Fruit fly (Drosophila melanogaster) whole organism, embryonic: ENCODE measurements around the gene mtTFB2.

Source experiments
- ATbp ChIP-seq: fragments of 200-800 bp; sonication (Bioruptor generic); optimal IDR thresholded peaks from 2 replicates; lab custom pipeline; 2017; ENCODE audit warnings: missing biosample characterization, mild to moderate bottlenecking, missing genetic modification characterization, missing genetic modification reagents
- Bdp1 ChIP-seq: fragments of 200-800 bp; sonication (Bioruptor generic); optimal IDR thresholded peaks from 3 replicates; lab custom pipeline; 2016; ENCODE audit warnings: missing biosample characterization, missing genetic modification characterization
- CG1024 ChIP-seq: fragments of 200-800 bp; sonication (Bioruptor generic); IDR thresholded peaks from 2 replicates; pipeline ENCODE4 v1.3.6; 2022; ENCODE audit warnings: missing biosample characterization, missing genetic modification characterization
- CG10959 ChIP-seq: fragments of 200-800 bp; sonication (Bioruptor generic); IDR thresholded peaks from 2 replicates; pipeline ENCODE4 v1.3.6; 2022; ENCODE audit warnings: missing biosample characterization, missing genetic modification characterization
- CG10979 ChIP-seq: fragments of 200-800 bp; sonication (Bioruptor generic); optimal IDR thresholded peaks from 2 replicates; lab custom pipeline; 2018; ENCODE audit warnings: missing biosample characterization, mild to moderate bottlenecking, missing genetic modification characterization, moderate library complexity
- CG11398 ChIP-seq: fragments of 200-800 bp; sonication (Bioruptor generic); optimal IDR thresholded peaks from 2 replicates; lab custom pipeline; 2016; ENCODE audit warnings: missing biosample characterization, missing genetic modification characterization
- CG11695 ChIP-seq: fragments of 200-800 bp; sonication (Bioruptor generic); IDR thresholded peaks from 3 replicates; pipeline ENCODE4 v1.3.6; 2022; ENCODE audit warnings: missing biosample characterization, missing genetic modification characterization
- CG12071 ChIP-seq: fragments of 200-800 bp; sonication (Bioruptor generic); optimal IDR thresholded peaks from 3 replicates; lab custom pipeline; 2018; ENCODE audit warnings: missing biosample characterization, mild to moderate bottlenecking, missing genetic modification characterization
- CG13424 ChIP-seq: fragments of 200-800 bp; sonication (Bioruptor generic); optimal IDR thresholded peaks from 2 replicates; lab custom pipeline; 2019; ENCODE audit warnings: missing biosample characterization, mild to moderate bottlenecking, missing genetic modification characterization, moderate library complexity
- CG13894 ChIP-seq: fragments of 200-800 bp; sonication (Bioruptor generic); optimal IDR thresholded peaks from 3 replicates; lab custom pipeline; 2018; ENCODE audit warnings: missing biosample characterization, mild to moderate bottlenecking, missing genetic modification characterization, moderate library complexity
- CG2116 ChIP-seq: fragments of 200-800 bp; sonication (Bioruptor generic); optimal IDR thresholded peaks from 3 replicates; lab custom pipeline; 2018; ENCODE audit warnings: missing biosample characterization, mild to moderate bottlenecking, missing genetic modification characterization
- CG2120 ChIP-seq: fragments of 200-800 bp; sonication (Bioruptor generic); optimal IDR thresholded peaks from 3 replicates; lab custom pipeline; 2016; ENCODE audit warnings: missing biosample characterization, missing genetic modification characterization
- CG30431 ChIP-seq: fragments of 200-800 bp; sonication (Bioruptor generic); optimal IDR thresholded peaks from 2 replicates; lab custom pipeline; 2017; ENCODE audit warnings: missing biosample characterization, missing genetic modification characterization
- CG32772 ChIP-seq: fragments of 200-800 bp; sonication (Bioruptor generic); IDR thresholded peaks from 2 replicates; pipeline ENCODE4 v1.3.6; 2022; ENCODE audit warnings: missing biosample characterization, missing genetic modification characterization
- CG34224 ChIP-seq: fragments of 200-800 bp; sonication (Bioruptor generic); IDR thresholded peaks from 3 replicates; pipeline ENCODE4 v1.3.6; 2022; ENCODE audit warnings: missing biosample characterization, missing genetic modification characterization; ENCODE audit not compliant: partially characterized antibody
- CG4328 ChIP-seq: fragments of 200-800 bp; sonication (Bioruptor generic); optimal IDR thresholded peaks from 3 replicates; lab custom pipeline; 2017; ENCODE audit warnings: missing biosample characterization, missing genetic modification reagents, missing genetic modification characterization
- CG4730 ChIP-seq: fragments of 200-800 bp; sonication (Bioruptor generic); IDR thresholded peaks from 2 replicates; pipeline ENCODE4 v1.3.6; 2022; ENCODE audit warnings: missing biosample characterization, missing genetic modification characterization
- CG6654 ChIP-seq: fragments of 200-800 bp; sonication (Bioruptor generic); optimal IDR thresholded peaks from 2 replicates; lab custom pipeline; 2017; ENCODE audit warnings: missing biosample characterization, mild to moderate bottlenecking, missing genetic modification characterization
- CG7928 ChIP-seq: fragments of 200-800 bp; sonication (Bioruptor generic); optimal IDR thresholded peaks from 2 replicates; lab custom pipeline; 2017; ENCODE audit warnings: missing biosample characterization, mild to moderate bottlenecking, missing genetic modification characterization
- CG8478 ChIP-seq: fragments of >200 bp; optimal IDR thresholded peaks from 2 replicates; lab custom pipeline; 2018
- CG9876 ChIP-seq: fragments of 200-800 bp; sonication (Bioruptor generic); optimal IDR thresholded peaks from 2 replicates; lab custom pipeline; 2016; ENCODE audit warnings: missing biosample characterization, missing genetic modification characterization
- CG9932 ChIP-seq: fragments of 200-800 bp; sonication (Bioruptor generic); IDR thresholded peaks from 2 replicates; pipeline ENCODE4 v1.3.6; 2022; ENCODE audit warnings: missing biosample characterization, missing genetic modification characterization
- Dad ChIP-seq: fragments of 200-800 bp; sonication (Bioruptor generic); optimal IDR thresholded peaks from 3 replicates; lab custom pipeline; 2016; ENCODE audit warnings: missing biosample characterization, missing genetic modification characterization
- Dbx ChIP-seq: fragments of 200-800 bp; sonication (Bioruptor generic); IDR thresholded peaks from 3 replicates; pipeline ENCODE4 v1.3.6; 2022; ENCODE audit warnings: missing biosample characterization, missing genetic modification characterization
- Dek ChIP-seq: fragments of 200-800 bp; sonication (Bioruptor generic); optimal IDR thresholded peaks from 3 replicates; lab custom pipeline; 2019; ENCODE audit warnings: missing biosample characterization, mild to moderate bottlenecking, missing genetic modification characterization, moderate library complexity
- Dip3 ChIP-seq: fragments of 200-800 bp; sonication (Bioruptor generic); optimal IDR thresholded peaks from 3 replicates; lab custom pipeline; 2016; ENCODE audit warnings: missing biosample characterization, missing genetic modification characterization
- E2f1 ChIP-seq: fragments of 200-800 bp; sonication (Bioruptor generic); IDR thresholded peaks from 2 replicates; pipeline ENCODE4 v1.3.6; 2022; ENCODE audit warnings: missing biosample characterization, missing genetic modification characterization
- Oli ChIP-seq: fragments of 200-800 bp; sonication (Bioruptor generic); optimal IDR thresholded peaks from 2 replicates; lab custom pipeline; 2018; ENCODE audit warnings: missing biosample characterization, mild to moderate bottlenecking, missing genetic modification characterization, moderate library complexity
- Rx ChIP-seq: fragments of 200-800 bp; sonication (Bioruptor generic); IDR thresholded peaks from 2 replicates; pipeline ENCODE4 v1.3.6; 2022; ENCODE audit warnings: missing biosample characterization, missing genetic modification characterization
- Sin3A ChIP-seq: fragments of >200 bp; optimal IDR thresholded peaks from 2 replicates; lab custom pipeline; 2018
- Sox100B ChIP-seq: fragments of 200-800 bp; sonication (Bioruptor generic); optimal IDR thresholded peaks from 3 replicates; lab custom pipeline; 2018; ENCODE audit warnings: missing biosample characterization, mild to moderate bottlenecking, missing genetic modification characterization
- ase ChIP-seq: fragments of 200-800 bp; sonication (Bioruptor generic); IDR thresholded peaks from 3 replicates; pipeline ENCODE4 v1.3.6; 2022; ENCODE audit warnings: missing biosample characterization, missing genetic modification characterization
- cad ChIP-seq: fragments of >200 bp; optimal IDR thresholded peaks from 2 replicates; lab custom pipeline; 2017; ENCODE audit warnings: missing biosample characterization, missing genetic modification characterization
- caup ChIP-seq: fragments of 200-800 bp; sonication (Bioruptor generic); optimal IDR thresholded peaks from 3 replicates; lab custom pipeline; 2017; ENCODE audit warnings: missing biosample characterization, mild to moderate bottlenecking, missing genetic modification characterization, moderate library complexity; ENCODE audit not compliant: severe bottlenecking
- chif ChIP-seq, 2 experiments: fragments of 200-800 bp; sonication (Bioruptor generic); optimal IDR thresholded peaks; 3 replicates each; lab custom pipeline; 2016; ENCODE audit warnings: missing biosample characterization in 2 of 2, missing genetic modification characterization in 2 of 2
- croc ChIP-seq: fragments of 200-800 bp; sonication (Bioruptor generic); conservative IDR thresholded peaks from 3 replicates; pipeline ENCODE4 v1.3.6; 2022; ENCODE audit warnings: missing biosample characterization, missing genetic modification characterization
- dati ChIP-seq: fragments of 200-800 bp; sonication (Bioruptor generic); IDR thresholded peaks from 2 replicates; pipeline ENCODE4 v1.3.6; 2022; ENCODE audit warnings: missing biosample characterization, missing genetic modification characterization
- fd96Cb ChIP-seq: fragments of 200-800 bp; sonication (Bioruptor generic); optimal IDR thresholded peaks from 2 replicates; lab custom pipeline; 2018; ENCODE audit warnings: missing biosample characterization, mild to moderate bottlenecking, missing genetic modification characterization, moderate library complexity
- fru ChIP-seq: fragments of >200 bp; optimal IDR thresholded peaks from 2 replicates; lab custom pipeline; 2017
- gt ChIP-seq: fragments of 200-800 bp; sonication (Bioruptor generic); IDR thresholded peaks from 2 replicates; pipeline ENCODE4 v1.3.6; 2022; ENCODE audit warnings: missing biosample characterization, missing genetic modification characterization
- hth ChIP-seq: fragments of >200 bp; optimal IDR thresholded peaks from 2 replicates; lab custom pipeline; 2017; ENCODE audit warnings: inconsistent platforms
- lbe ChIP-seq: fragments of 200-800 bp; sonication (Bioruptor generic); optimal IDR thresholded peaks from 2 replicates; lab custom pipeline; 2016; ENCODE audit warnings: missing biosample characterization, mild to moderate bottlenecking, missing genetic modification characterization
- lmd ChIP-seq: fragments of 200-800 bp; sonication (Bioruptor generic); IDR thresholded peaks from 2 replicates; pipeline ENCODE4 v1.3.6; 2022; ENCODE audit warnings: missing biosample characterization, missing genetic modification characterization
- pho ChIP-seq: fragments of 200-800 bp; sonication (Bioruptor generic); optimal IDR thresholded peaks from 2 replicates; lab custom pipeline; 2016; ENCODE audit warnings: missing biosample characterization, missing genetic modification characterization
- repo ChIP-seq: fragments of 200-800 bp; sonication (Bioruptor generic); optimal IDR thresholded peaks from 2 replicates; lab custom pipeline; 2016; ENCODE audit warnings: missing biosample characterization, missing genetic modification characterization
- salm ChIP-seq: fragments of 200-800 bp; sonication (Bioruptor generic); optimal IDR thresholded peaks from 2 replicates; lab custom pipeline; 2018; ENCODE audit warnings: missing biosample characterization, mild to moderate bottlenecking, missing genetic modification characterization
- slbo ChIP-seq: fragments of 200-800 bp; sonication (Bioruptor generic); IDR thresholded peaks from 2 replicates; pipeline ENCODE4 v1.3.6; 2022; ENCODE audit warnings: missing biosample characterization, missing genetic modification characterization
- sqz ChIP-seq: fragments of 200-800 bp; sonication (Bioruptor generic); optimal IDR thresholded peaks from 3 replicates; lab custom pipeline; 2018; ENCODE audit warnings: missing biosample characterization, mild to moderate bottlenecking, missing genetic modification characterization
- tap ChIP-seq: fragments of 200-800 bp; optimal IDR thresholded peaks from 3 replicates; lab custom pipeline; 2019; ENCODE audit warnings: missing biosample characterization, mild to moderate bottlenecking, missing genetic modification characterization, moderate library complexity
- tgo ChIP-seq: fragments of 200-800 bp; sonication (Bioruptor generic); IDR thresholded peaks from 3 replicates; pipeline ENCODE4 v1.3.6; 2022; ENCODE audit warnings: missing biosample characterization, missing genetic modification characterization
- trem ChIP-seq: fragments of 200-800 bp; optimal IDR thresholded peaks from 3 replicates; lab custom pipeline; 2019; ENCODE audit warnings: missing biosample characterization, mild to moderate bottlenecking, missing genetic modification characterization, moderate library complexity
- ttk ChIP-seq: fragments of 200-800 bp; sonication (Bioruptor generic); IDR thresholded peaks from 2 replicates; pipeline ENCODE4 v2.1.2; 2022; ENCODE audit warnings: missing biosample characterization, missing genetic modification characterization

The mtTFB2 gene

DNA sequence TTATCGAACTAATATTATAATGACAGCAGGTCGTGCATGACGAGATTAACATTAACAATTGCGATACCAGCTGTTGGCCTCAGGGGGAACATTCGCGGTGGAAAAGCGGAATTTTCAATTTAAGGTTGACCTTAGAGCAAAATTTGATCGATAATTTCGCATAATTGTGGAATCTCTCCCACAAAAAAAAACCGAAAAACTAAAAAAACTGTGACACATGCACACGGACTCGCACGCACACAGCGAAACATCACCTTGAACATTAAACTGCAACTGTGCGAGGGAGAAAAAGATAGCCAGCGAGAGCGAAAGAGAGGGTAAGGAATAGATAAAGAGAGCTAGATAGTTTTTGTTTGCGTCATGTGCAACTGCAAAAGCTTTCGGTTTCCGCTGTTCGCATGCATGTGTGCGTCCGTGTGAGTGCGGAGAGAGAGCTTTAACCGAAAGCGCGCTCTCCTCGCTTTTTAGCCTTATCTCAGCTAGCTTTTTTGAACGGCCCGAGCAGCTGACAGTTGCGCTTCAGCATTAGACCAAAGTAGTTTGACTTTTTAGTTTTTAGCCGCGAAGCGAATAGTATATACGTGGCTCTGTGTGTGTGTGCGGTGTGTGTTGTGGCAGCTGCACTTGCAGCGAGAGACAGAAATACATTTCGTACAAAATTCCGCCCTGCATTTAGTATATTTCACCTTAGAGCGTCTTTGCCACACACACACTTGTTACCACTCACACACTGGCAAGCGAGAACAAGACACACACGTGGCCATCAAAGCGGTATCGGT lies 48.1 kb downstream of the mtTFB2 start (continued):
- TF ChIP-seq CG6654 (no peak), CG9876 (GFP tag; lab: Kevin White, UChicago) (no peak), Rx (GFP tag; lab: Robert Waterston, UW) (no peak), repo (GFP tag; lab: Kevin White, UChicago) (no peak), CG7928 (GFP tag; lab: Kevin White, UChicago) (no peak), Bdp1 (GFP tag; lab: Kevin White, UChicago) (no peak), CG9932 (GFP tag; lab: Robert Waterston, UW) (0 out of 2 replicates have a peak, but pooled peaks have one; percentile 22), CG30431 (GFP tag; lab: Kevin White, UChicago) (no peak), caup (no peak), slbo (GFP tag; lab: Robert Waterston, UW) (0 out of 2 replicates have a peak, but pooled peaks have one; percentile 11), CG1024 (no peak), pho (no peak), lmd (GFP tag; lab: Robert Waterston, UW) (no peak), CG8478 (peak; percentile 7), CG2120 (GFP tag; lab: Kevin White, UChicago) (no peak), Dad (GFP tag; lab: Kevin White, UChicago) (no peak), CG2116 (GFP tag; lab: Kevin White, UChicago) (no peak), lbe (GFP tag; lab: Kevin White, UChicago) (no peak), chif (GFP tag; optimal IDR thresholded peaks at IDR 0.05; lab: Kevin White, UChicago) (no peak), ase (GFP tag; lab: Robert Waterston, UW) (0 out of 3 replicates have a peak, but pooled peaks have one; percentile 28), Oli (no peak), CG12071 (peak; percentile 16), CG34224 (GFP tag; lab: Robert Waterston, UW) (peak; percentile 27; the same call in 1 of the 3 replicates), Sin3A (lab: Kevin White, UChicago) (no peak), CG13894 (tag; lab: Kevin White, UChicago) (peak; percentile 27), fd96Cb (tag; lab: Kevin White, UChicago) (no peak), tgo (GFP tag; lab: Robert Waterston, UW) (no peak), hth (lab: Kevin White, UChicago) (no peak), fru (lab: Kevin White, UChicago) (no peak), sqz (GFP tag; lab: Kevin White, UChicago) (peak; percentile 50), CG32772 (no peak), dati (GFP tag; lab: Robert Waterston, UW) (no peak), ttk (no peak), CG11398 (GFP tag; lab: Kevin White, UChicago) (no peak), Dbx (peak; percentile 40; the same call in 1 of the 3 replicates), gt (GFP tag; lab: Robert Waterston, UW) (no peak), Dip3 (GFP tag; lab: Kevin White, UChicago) (no peak), CG4328 (no peak), CG11695 (GFP tag; lab: Robert Waterston, UW) (peak; percentile 27; the same call in 1 of the 3 replicates), croc (GFP tag; lab: Robert Waterston, UW) (no peak), ATbp (GFP tag; lab: Kevin White, UChicago) (no peak), tap (no peak), CG4730 (GFP tag; lab: Robert Waterston, UW) (no peak), CG13424 (tag; lab: Kevin White, UChicago) (no peak), E2f1 (no peak), Sox100B (GFP tag; lab: Kevin White, UChicago) (no peak), salm (tag; lab: Kevin White, UChicago) (no peak), cad (GFP tag; lab: Kevin White, UChicago) (no peak), CG10979 (no peak), CG10959 (GFP tag; lab: Robert Waterston, UW) (no peak), trem (tag; lab: Kevin White, UChicago) (no peak), Dek (tag; lab: Kevin White, UChicago) (no peak)
